Worm (Caenorhabditis elegans): ENCODE results near the gene nkb-3.

Gene nkb-3

ce11 chrX:13781445-13782073 lies 11.2 kb upstream of the nkb-3 start (continued):
- TF ChIP-seq lag-1 (GFP tag; IDR thresholded peaks at IDR 0.05) (no peak), pha-4 (tag; optimal IDR thresholded peaks at IDR 0.05) (no peak), let-607 (tag; optimal IDR thresholded peaks at IDR 0.05) (peak; percentile 51 to 53), ztf-6 (GFP tag; IDR thresholded peaks at IDR 0.05) (no peak), mes-4 (tag; optimal IDR thresholded peaks at IDR 0.05) (peak; percentile 44), F33H1.4 (GFP tag; IDR thresholded peaks at IDR 0.05) (no peak), athp-1 (tag; optimal IDR thresholded peaks at IDR 0.05) (peak; percentile 38), C06A6.2 (GFP tag; conservative IDR thresholded peaks at IDR 0.05) (0 out of 2 replicates have a peak, but pooled peaks have one; percentile 37), F55B11.4 (tag; optimal IDR thresholded peaks at IDR 0.05; ENCODE audit: borderline replicate concordance, insufficient read depth) (no peak), nhr-90 (tag; optimal IDR thresholded peaks at IDR 0.05) (peak; percentile 55), mxl-1 (tag; optimal IDR thresholded peaks at IDR 0.05) (peak; percentile 86), cebp-2 (GFP tag; IDR thresholded peaks at IDR 0.05) (0 out of 2 replicates have a peak, but pooled peaks have one; percentile 52), ceh-58 (GFP tag; IDR thresholded peaks at IDR 0.05) (no peak)

ce11 chrX:13775508-13775907 lies 5.2 kb upstream of the nkb-3 start:
- TF ChIP-seq lin-54 (GFP tag; optimal IDR thresholded peaks at IDR 0.05) (no peak), egrh-3 (GFP tag; IDR thresholded peaks at IDR 0.05) (peak; percentile 95)

ce11 chrX:13774144-13774543 lies 3.8 kb upstream of the nkb-3 start:
- TF ChIP-seq pha-4 (tag; optimal IDR thresholded peaks at IDR 0.05) (peak; percentile 70), atf-7 (tag; optimal IDR thresholded peaks at IDR 0.05) (no peak), lsy-27 (tag; optimal IDR thresholded peaks at IDR 0.05; ENCODE audit: borderline replicate concordance, insufficient read depth) (no peak), D2030.7 (GFP tag; IDR thresholded peaks at IDR 0.05) (no peak), nhr-80 (tag; optimal IDR thresholded peaks at IDR 0.05) (peak; percentile 73)

ce11 chrX:13772734-13773133 lies 2.4 kb upstream of the nkb-3 start:
- peak; percentile 26 for TF ChIP-seq lin-40 (tag; optimal IDR thresholded peaks at IDR 0.05)
- peak; percentile 87 for TF ChIP-seq nhr-80 (tag; optimal IDR thresholded peaks at IDR 0.05)
- TF ChIP-seq T07F8.4 (tag; optimal IDR thresholded peaks at IDR 0.05): no peak
- peak; percentile 25 for TF ChIP-seq atf-7 (tag; optimal IDR thresholded peaks at IDR 0.05)

ce11 chrX:13768562-13768961 lies 1.8 kb downstream of the nkb-3 start:
- no peak for TF ChIP-seq cebp-2 (GFP tag; IDR thresholded peaks at IDR 0.05)
- peak; percentile 58 for TF ChIP-seq atf-7 (tag; optimal IDR thresholded peaks at IDR 0.05)
- TF ChIP-seq attf-5 (GFP tag; optimal IDR thresholded peaks at IDR 0.05): no peak
- TF ChIP-seq F55B11.4 (tag; optimal IDR thresholded peaks at IDR 0.05; ENCODE audit: borderline replicate concordance, insufficient read depth): no peak
- TF ChIP-seq nfya-2 (GFP tag; IDR thresholded peaks at IDR 0.05): no peak
- no peak for TF ChIP-seq lag-1 (GFP tag; IDR thresholded peaks at IDR 0.05)
- TF ChIP-seq lin-26 (GFP tag; IDR thresholded peaks at IDR 0.05): no peak
- no peak for TF ChIP-seq egl-44 (GFP tag; IDR thresholded peaks at IDR 0.05)
- no peak for TF ChIP-seq xnd-1 (tag; optimal IDR thresholded peaks at IDR 0.05)
- no peak for TF ChIP-seq egrh-3 (GFP tag; IDR thresholded peaks at IDR 0.05)
- no peak for TF ChIP-seq cebp-1 (GFP tag; IDR thresholded peaks at IDR 0.05)
- TF ChIP-seq cebp-1 (tag; optimal IDR thresholded peaks at IDR 0.05): peak; percentile 18
- no peak for TF ChIP-seq unc-62 (GFP tag; optimal IDR thresholded peaks at IDR 0.05)
- TF ChIP-seq K12H6.12 (tag; optimal IDR thresholded peaks at IDR 0.05): peak; percentile 63
- peak; percentile 7 for TF ChIP-seq chd-7 (tag; optimal IDR thresholded peaks at IDR 0.05)
- TF ChIP-seq nfyb-1 (GFP tag; IDR thresholded peaks at IDR 0.05): 0 out of 2 replicates have a peak, but pooled peaks have one; percentile 34
- TF ChIP-seq sptf-2 (GFP tag; optimal IDR thresholded peaks at IDR 0.05): no peak
- TF ChIP-seq sdz-38 (tag; optimal IDR thresholded peaks at IDR 0.05): no peak
- no peak for TF ChIP-seq ceh-58 (GFP tag; IDR thresholded peaks at IDR 0.05)
- TF ChIP-seq K11D2.4 (GFP tag; IDR thresholded peaks at IDR 0.05): no peak
- no peak for TF ChIP-seq ztf-25 (GFP tag; IDR thresholded peaks at IDR 0.05)
- no peak for TF ChIP-seq madf-3 (GFP tag; IDR thresholded peaks at IDR 0.05)
- TF ChIP-seq egl-18 (GFP tag; IDR thresholded peaks at IDR 0.05): no peak
- no peak for TF ChIP-seq hmg-20 (GFP tag; IDR thresholded peaks at IDR 0.05)
- no peak for TF ChIP-seq ztf-18 (tag; optimal IDR thresholded peaks at IDR 0.05)
- TF ChIP-seq lin-35 (GFP tag; optimal IDR thresholded peaks at IDR 0.05): peak in 1 of 3 experiments; percentile 56

All from whole organism, young adult.